Fruit fly (Drosophila melanogaster): ENCODE results near the gene Cpr97Eb.
A peak's percentile ranks its signal among the peaks of the same experiment; 100 is the strongest.

- no peak for TF ChIP-seq EcR (GFP tag; optimal IDR thresholded peaks at IDR 0.05)
- TF ChIP-seq CG8301 (tag; optimal IDR thresholded peaks at IDR 0.05), result no peak
- TF ChIP-seq CG17806 (tag; optimal IDR thresholded peaks at IDR 0.05), result no peak
- peak; percentile 56 for TF ChIP-seq CG8159 (tag; optimal IDR thresholded peaks at IDR 0.05)
- no peak for TF ChIP-seq CG4496 (GFP tag; IDR thresholded peaks at IDR 0.05)
Measured at dm6 chr3R:27135692-27136641, 45.0 kb upstream of the Cpr97Eb start.
